Fruit fly (Drosophila melanogaster) whole organism, adult: ENCODE results near the gene CG12605.

Experiments used
- CG12768 ChIP-seq: fragments of 200-800 bp; sonication (Bioruptor generic); optimal IDR thresholded peaks from 2 replicates; lab custom pipeline; 2017; ENCODE audit warnings: missing biosample characterization, missing genetic modification characterization, mild to moderate bottlenecking, moderate library complexity, missing genetic modification reagents
- CG7045 ChIP-seq: fragments of 200-800 bp; sonication (Bioruptor generic); optimal IDR thresholded peaks from 2 replicates; lab custom pipeline; 2017; ENCODE audit warnings: missing biosample characterization, mild to moderate bottlenecking, missing genetic modification characterization
- CG7101 ChIP-seq: fragments of 200-800 bp; sonication (Bioruptor generic); optimal IDR thresholded peaks from 2 replicates; lab custom pipeline; 2018; ENCODE audit warnings: missing biosample characterization, mild to moderate bottlenecking, missing genetic modification characterization, moderate library complexity
- cnc ChIP-seq, 2 experiments: fragments of >200 bp; optimal IDR thresholded peaks; 2 replicates each; lab custom pipeline; 2017
- ovo ChIP-seq: fragments of 200-800 bp; sonication (Bioruptor generic); optimal IDR thresholded peaks from 2 replicates; lab custom pipeline; 2016; ENCODE audit warnings: missing biosample characterization, missing genetic modification characterization
- pad ChIP-seq: fragments of 200-800 bp; sonication (Bioruptor generic); optimal IDR thresholded peaks from 3 replicates; lab custom pipeline; 2017; ENCODE audit warnings: missing biosample characterization, missing genetic modification characterization, mild to moderate bottlenecking, moderate library complexity, missing genetic modification reagents

DNA sequence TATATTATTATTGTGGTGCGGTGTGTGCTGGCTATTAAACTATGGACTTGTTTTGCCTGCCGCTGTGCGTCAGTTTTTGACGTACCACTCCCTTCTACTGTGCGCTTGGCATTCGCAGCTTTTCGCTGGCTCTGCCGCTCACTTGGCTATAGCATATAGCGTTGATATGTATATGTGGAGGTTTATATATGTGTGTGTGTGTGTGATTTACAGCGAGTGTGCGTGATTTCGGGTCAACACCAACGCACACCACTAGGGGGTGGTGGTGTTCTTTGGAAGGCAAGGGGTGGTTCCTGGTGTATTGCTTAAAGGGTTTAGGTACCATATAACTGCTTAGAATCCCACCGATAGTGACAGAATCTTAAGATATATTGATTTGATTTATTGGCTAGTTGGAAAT is at the start of gene CG12605:
- TF ChIP-seq ovo (GFP tag; lab: Kevin White, UChicago) (no peak), CG7045 (no peak), CG7101 (tag; lab: Kevin White, UChicago) (no peak), pad (GFP tag; lab: Kevin White, UChicago) (no peak), CG12768 (GFP tag; lab: Kevin White, UChicago) (no peak), cnc (optimal IDR thresholded peaks at IDR 0.05; lab: Kevin White, UChicago) (no peak)
